Worm (Caenorhabditis elegans): ENCODE data around the gene C27F2.4.

DNA sequence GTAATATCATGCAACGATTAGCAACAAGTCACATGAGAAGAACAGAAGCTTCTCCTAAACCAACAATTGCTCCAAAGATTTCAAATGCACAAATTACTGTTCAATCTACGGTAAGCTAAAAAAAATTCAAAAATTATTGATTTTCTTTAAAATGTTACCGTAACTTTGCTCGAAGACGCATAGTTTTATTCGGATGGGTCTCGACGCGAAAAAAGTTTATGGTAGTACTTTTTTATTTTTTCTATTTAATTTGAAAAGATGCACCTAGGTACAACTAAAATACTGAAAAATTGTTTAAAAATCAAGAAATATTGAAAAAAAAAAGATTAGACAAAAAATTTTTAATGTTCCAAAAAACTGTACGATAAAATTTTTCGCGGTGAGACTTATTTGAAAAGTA, 27.6 kb upstream of the C27F2.4 start:
- TF ChIP-seq him-1 (tag; optimal IDR thresholded peaks at IDR 0.05) = no peak
- TF ChIP-seq dao-5 (tag; optimal IDR thresholded peaks at IDR 0.05) = no peak
- TF ChIP-seq W03F9.2 (tag; optimal IDR thresholded peaks at IDR 0.05) = no peak
